Fruit fly (Drosophila melanogaster): Measurements from ENCODE around the gene CG5004.

CG5004 gene

dm6 chrX:17159116-17159515, 51.7 kb downstream of the CG5004 start, which contains the start of gene xmas (continued):
- TF ChIP-seq Opbp (GFP tag; IDR thresholded peaks at IDR 0.05; ENCODE audit: partially characterized antibody) = 0 out of 3 replicates have a peak, but pooled peaks have one; percentile 20

- TF ChIP-seq CG2199 (GFP tag; IDR thresholded peaks at IDR 0.05) (no peak), ase (GFP tag; IDR thresholded peaks at IDR 0.05) (no peak), CG6791 (GFP tag; IDR thresholded peaks at IDR 0.05; ENCODE audit: partially characterized antibody) (peak; percentile 93), maf-S (GFP tag; optimal IDR thresholded peaks at IDR 0.05) (no peak), unc-4 (GFP tag; IDR thresholded peaks at IDR 0.05; ENCODE audit: partially characterized antibody) (peak; percentile 85), Lim3 (GFP tag; IDR thresholded peaks at IDR 0.05) (no peak), zen (tag; optimal IDR thresholded peaks at IDR 0.05) (peak; percentile 1), CG4820 (GFP tag; optimal IDR thresholded peaks at IDR 0.05) (no peak), Dp (GFP tag; optimal IDR thresholded peaks at IDR 0.05) (peak; percentile 88), CG9817 (tag; optimal IDR thresholded peaks at IDR 0.05) (no peak), Trl (optimal IDR thresholded peaks at IDR 0.05) (no peak), Trl (GFP tag; optimal IDR thresholded peaks at IDR 0.05) (no peak), Ets97D (GFP tag; optimal IDR thresholded peaks at IDR 0.05) (peak; percentile 68), fd102C (GFP tag; optimal IDR thresholded peaks at IDR 0.05) (no peak), pb (GFP tag; optimal IDR thresholded peaks at IDR 0.05) (no peak), CG11247 (GFP tag; IDR thresholded peaks at IDR 0.05) (no peak), dysf (GFP tag; IDR thresholded peaks at IDR 0.05) (no peak), CG2712 (tag; optimal IDR thresholded peaks at IDR 0.05) (peak; percentile 10), vvl (GFP tag; IDR thresholded peaks at IDR 0.05) (peak; percentile 60; the same call in 1 of the 2 replicates), her (GFP tag; optimal IDR thresholded peaks at IDR 0.05) (peak; percentile 5), Gsc (GFP tag; IDR thresholded peaks at IDR 0.05) (no peak), Ravus (GFP tag; IDR thresholded peaks at IDR 0.05) (no peak), ewg (GFP tag; optimal IDR thresholded peaks at IDR 0.05) (no peak), ato (GFP tag; IDR thresholded peaks at IDR 0.05; ENCODE audit: partially characterized antibody) (peak; percentile 89), CG30431 (GFP tag; optimal IDR thresholded peaks at IDR 0.05) (no peak), Jarid2 (GFP tag; optimal IDR thresholded peaks at IDR 0.05) (peak; percentile 53), row (GFP tag; IDR thresholded peaks at IDR 0.05) (peak; percentile 50), wek (GFP tag; optimal IDR thresholded peaks at IDR 0.05) (no peak), CG17359 (tag; optimal IDR thresholded peaks at IDR 0.05) (peak; percentile 1), Dek (tag; optimal IDR thresholded peaks at IDR 0.05) (peak; percentile 20), btn (GFP tag; optimal IDR thresholded peaks at IDR 0.05) (no peak), Spps (tag; optimal IDR thresholded peaks at IDR 0.05) (no peak), Side (GFP tag; optimal IDR thresholded peaks at IDR 0.05) (no peak), Sin3A (optimal IDR thresholded peaks at IDR 0.05) (peak; percentile 21), Optix (GFP tag; IDR thresholded peaks at IDR 0.05) (no peak), Poxn (GFP tag; IDR thresholded peaks at IDR 0.05) (no peak), sob (GFP tag; IDR thresholded peaks at IDR 0.05) (peak; percentile 53; the same call in 1 of the 2 replicates), CG10462 (GFP tag; optimal IDR thresholded peaks at IDR 0.05) (no peak), CG12942 (GFP tag; optimal IDR thresholded peaks at IDR 0.05) (no peak), Fer1 (GFP tag; optimal IDR thresholded peaks at IDR 0.05) (no peak), Bgb (GFP tag; IDR thresholded peaks at IDR 0.05; ENCODE audit: partially characterized antibody) (peak; percentile 94), CG7928 (GFP tag; optimal IDR thresholded peaks at IDR 0.05) (peak; percentile 37), CG6175 (GFP tag; IDR thresholded peaks at IDR 0.05) (no peak), ATbp (GFP tag; optimal IDR thresholded peaks at IDR 0.05) (no peak), CG9215 (GFP tag; IDR thresholded peaks at IDR 0.05) (no peak), disco-r (GFP tag; optimal IDR thresholded peaks at IDR 0.05) (no peak), CTCF (GFP tag; optimal IDR thresholded peaks at IDR 0.05) (peak; percentile 51), klu (GFP tag; IDR thresholded peaks at IDR 0.05) (no peak), grn (GFP tag; optimal IDR thresholded peaks at IDR 0.05) (peak; percentile 24), Nf-YB (GFP tag; optimal IDR thresholded peaks at IDR 0.05) (no peak)
Observed at dm6 chrX:17159819-17160218, 52.4 kb downstream of the CG5004 start, which contains the start of gene baz. TSS of gene baz (plus strand) at chrX:17160006.

Data from whole organism, embryonic.